Worm (Caenorhabditis elegans) whole organism, L1 larva: ENCODE data around the gene C16D9.4.

Source experiments
- Y116A8C.19 ChIP-seq: sonication (generic microtip); optimal IDR thresholded peaks from 2 replicates; lab custom pipeline; 2016; ENCODE audit warnings: missing compliant biosample characterization, missing genetic modification characterization, borderline replicate concordance
- ama-1 ChIP-seq: fragments of 150-350 bp; optimal IDR thresholded peaks from 2 replicates; lab custom pipeline; 2014
- ceh-88 ChIP-seq: fragments of 200-800 bp; sonication (Bioruptor generic); IDR thresholded peaks from 2 replicates; pipeline ENCODE4 v1.3.6; 2022; ENCODE audit warnings: missing genetic modification characterization, missing compliant biosample characterization
- elt-3 ChIP-seq, 6 experiments: fragments of 150-350 bp in 1 of 6; sonication (generic microtip); optimal IDR thresholded peaks; 2 replicates each; lab custom pipeline; 2017 to 2018; ENCODE audit warnings: missing biosample characterization in 6 of 6, missing genetic modification characterization in 6 of 6, inconsistent platforms in 1 of 6
- fos-1 ChIP-seq: fragments of 150-350 bp; optimal IDR thresholded peaks from 2 replicates; lab custom pipeline; 2014; ENCODE audit warnings: missing biosample characterization, missing genetic modification characterization
- hlh-17 ChIP-seq: fragments of 200-800 bp; sonication (Bioruptor generic); optimal IDR thresholded peaks from 2 replicates; lab custom pipeline; 2018; ENCODE audit warnings: missing genetic modification characterization, mild to moderate bottlenecking, missing compliant biosample characterization, moderate library complexity, borderline replicate concordance
- lin-39 ChIP-seq: fragments of 150-350 bp; optimal IDR thresholded peaks from 2 replicates; lab custom pipeline; 2014; ENCODE audit warnings: missing biosample characterization, missing genetic modification reagents, missing genetic modification characterization
- nhr-77 ChIP-seq: fragments of 150-350 bp; optimal IDR thresholded peaks from 2 replicates; lab custom pipeline; 2014; ENCODE audit warnings: missing biosample characterization, missing genetic modification characterization
- skn-1 ChIP-seq: fragments of 150-350 bp; optimal IDR thresholded peaks from 2 replicates; lab custom pipeline; 2014; ENCODE audit warnings: missing biosample characterization, missing genetic modification characterization
- snpc-4 ChIP-seq: fragments of 150-350 bp; optimal IDR thresholded peaks from 2 replicates; lab custom pipeline; 2014; ENCODE audit warnings: missing biosample characterization, missing genetic modification characterization
- xbp-1 ChIP-seq: sonication (generic microtip); optimal IDR thresholded peaks from 2 replicates; lab custom pipeline; 2016; ENCODE audit warnings: missing genetic modification characterization, missing compliant biosample characterization
- ztf-4 ChIP-seq: fragments of 150-350 bp; optimal IDR thresholded peaks from 2 replicates; lab custom pipeline; 2014; ENCODE audit warnings: missing biosample characterization, missing genetic modification characterization

- TF ChIP-seq skn-1 (tag; lab: Kevin White, UChicago), result no peak
- no peak for TF ChIP-seq fos-1 (tag; lab: Kevin White, UChicago)
- TF ChIP-seq lin-39 (tag; lab: Kevin White, UChicago), result no peak
- no peak for TF ChIP-seq nhr-77 (tag; lab: Kevin White, UChicago)
- TF ChIP-seq Y116A8C.19 (tag; lab: Kevin White, UChicago), result no peak
- TF ChIP-seq ztf-4 (tag; lab: Kevin White, UChicago), result no peak
- TF ChIP-seq snpc-4 (tag; lab: Kevin White, UChicago), result no peak
- TF ChIP-seq ceh-88 (GFP tag; lab: Robert Waterston, UW), result no peak
- TF ChIP-seq elt-3 (tag; optimal IDR thresholded peaks at IDR 0.05; lab: Kevin White, UChicago), result no peak
- TF ChIP-seq hlh-17, result no peak
- no peak for TF ChIP-seq ama-1 (lab: Kevin White, UChicago)
- no peak for TF ChIP-seq xbp-1
Observed at ce11 chrV:8210527-8210926, 32.2 kb downstream of the C16D9.4 start.
